Worm (Caenorhabditis elegans) whole organism, L1 larva: ENCODE measurements around the gene clec-88.
A peak's percentile ranks its signal among the peaks of the same experiment; 100 is the strongest.

Experiments
- C16A3.4 ChIP-seq: fragments of 150-350 bp; optimal IDR thresholded peaks from 2 replicates; lab custom pipeline; 2014; ENCODE audit warnings: missing biosample characterization, missing genetic modification characterization
- F16B12.6 ChIP-seq: fragments of 150-350 bp; optimal IDR thresholded peaks from 2 replicates; lab custom pipeline; 2014; ENCODE audit warnings: missing biosample characterization, missing genetic modification characterization
- Y116A8C.19 ChIP-seq: sonication (generic microtip); optimal IDR thresholded peaks from 2 replicates; lab custom pipeline; 2016; ENCODE audit warnings: missing compliant biosample characterization, missing genetic modification characterization, borderline replicate concordance
- aha-1 ChIP-seq: fragments of 150-350 bp; optimal IDR thresholded peaks from 2 replicates; lab custom pipeline; 2014; ENCODE audit warnings: missing biosample characterization, missing genetic modification characterization
- alr-1 ChIP-seq: fragments of 200-800 bp; sonication (Bioruptor generic); optimal IDR thresholded peaks from 2 replicates; lab custom pipeline; 2018; ENCODE audit warnings: borderline replicate concordance, mild to moderate bottlenecking, missing genetic modification characterization, missing compliant biosample characterization
- ceh-63 ChIP-seq: fragments of 200-800 bp; sonication (Bioruptor generic); optimal IDR thresholded peaks from 2 replicates; lab custom pipeline; 2018; ENCODE audit warnings: mild to moderate bottlenecking, missing genetic modification characterization, missing compliant biosample characterization
- ceh-82 ChIP-seq, 3 experiments: fragments of 150-350 bp in 1 of 3; sonication (generic microtip) in 2 of 3; optimal IDR thresholded peaks; 2 replicates each; lab custom pipeline; 2014 to 2017; ENCODE audit warnings: missing biosample characterization in 3 of 3, missing genetic modification characterization in 3 of 3
- dsc-1 ChIP-seq: sonication (generic microtip); optimal IDR thresholded peaks from 2 replicates; lab custom pipeline; 2016; ENCODE audit warnings: mild to moderate bottlenecking, missing genetic modification characterization, missing compliant biosample characterization
- efl-1 ChIP-seq, 4 experiments: fragments of 150-350 bp; optimal IDR thresholded peaks in 3 of 4; peaks in 1 of 4; 1 replicate in 1 of 4; 2 replicates in 3 of 4; lab custom pipeline; 2014; ENCODE audit warnings: missing biosample characterization in 2 of 4, missing genetic modification characterization in 2 of 4, missing genetic modification reagents in 2 of 4
- efl-3 ChIP-seq: fragments of 200-800 bp; sonication (Bioruptor generic); optimal IDR thresholded peaks from 2 replicates; lab custom pipeline; 2018; ENCODE audit warnings: mild to moderate bottlenecking, missing genetic modification characterization, missing compliant biosample characterization
- egl-27 ChIP-seq, 2 experiments: fragments of 150-350 bp in 1 of 2; sonication (generic microtip); optimal IDR thresholded peaks; 3 replicates each; lab custom pipeline; 2017 to 2018; ENCODE audit warnings: missing biosample characterization in 2 of 2, missing genetic modification characterization in 2 of 2, missing genetic modification reagents in 2 of 2
- elt-3 ChIP-seq, 6 experiments: fragments of 150-350 bp in 1 of 6; sonication (generic microtip); optimal IDR thresholded peaks; 2 replicates each; lab custom pipeline; 2017 to 2018; ENCODE audit warnings: missing biosample characterization in 6 of 6, missing genetic modification characterization in 6 of 6, inconsistent platforms in 1 of 6
- ets-5 ChIP-seq: fragments of 200-800 bp; sonication (Bioruptor generic); IDR thresholded peaks from 2 replicates; pipeline ENCODE4 v1.3.6; 2022; ENCODE audit warnings: missing genetic modification characterization, missing compliant biosample characterization
- fkh-10 ChIP-seq: sonication (generic microtip); optimal IDR thresholded peaks from 2 replicates; lab custom pipeline; 2017; ENCODE audit warnings: missing biosample characterization, missing genetic modification reagents, missing genetic modification characterization
- fkh-4 ChIP-seq: sonication (generic microtip); optimal IDR thresholded peaks from 2 replicates; lab custom pipeline; 2016; ENCODE audit warnings: missing compliant biosample characterization, missing genetic modification characterization, borderline replicate concordance
- fkh-8 ChIP-seq: sonication (generic microtip); optimal IDR thresholded peaks from 2 replicates; lab custom pipeline; 2016; ENCODE audit warnings: mild to moderate bottlenecking, missing genetic modification characterization, missing compliant biosample characterization
- hlh-17 ChIP-seq: fragments of 200-800 bp; sonication (Bioruptor generic); optimal IDR thresholded peaks from 2 replicates; lab custom pipeline; 2018; ENCODE audit warnings: missing genetic modification characterization, mild to moderate bottlenecking, missing compliant biosample characterization, moderate library complexity, borderline replicate concordance
- hlh-4 ChIP-seq: sonication (generic microtip); optimal IDR thresholded peaks from 2 replicates; lab custom pipeline; 2016; ENCODE audit warnings: mild to moderate bottlenecking, missing genetic modification characterization, missing compliant biosample characterization
- irx-1 ChIP-seq: sonication (generic microtip); optimal IDR thresholded peaks from 2 replicates; lab custom pipeline; 2016; ENCODE audit warnings: missing genetic modification characterization, missing compliant biosample characterization
- isw-1 ChIP-seq: fragments of 200-800 bp; sonication (Bioruptor generic); IDR thresholded peaks from 2 replicates; pipeline ENCODE4 v1.3.6; 2022; ENCODE audit warnings: missing genetic modification characterization, missing compliant biosample characterization
- lin-13 ChIP-seq: fragments of 150-350 bp; optimal IDR thresholded peaks from 2 replicates; lab custom pipeline; 2014; ENCODE audit warnings: missing biosample characterization, missing genetic modification reagents, missing genetic modification characterization
- lin-14 ChIP-seq: fragments of 200-800 bp; sonication (Bioruptor generic); optimal IDR thresholded peaks from 2 replicates; lab custom pipeline; 2018; ENCODE audit warnings: mild to moderate bottlenecking, missing genetic modification characterization, moderate library complexity, missing compliant biosample characterization
- lin-15B ChIP-seq: fragments of 150-350 bp; sonication (generic microtip); optimal IDR thresholded peaks from 3 replicates; lab custom pipeline; 2014; ENCODE audit warnings: missing biosample characterization, missing genetic modification characterization
- lin-35 ChIP-seq, 2 experiments: fragments of 150-350 bp; optimal IDR thresholded peaks; 2 replicates each; lab custom pipeline; 2014; ENCODE audit warnings: missing biosample characterization in 2 of 2, missing genetic modification characterization in 2 of 2, missing genetic modification reagents in 2 of 2
- lir-3 ChIP-seq: sonication (generic microtip); optimal IDR thresholded peaks from 2 replicates; lab custom pipeline; 2016; ENCODE audit warnings: mild to moderate bottlenecking, missing genetic modification characterization, moderate library complexity, missing compliant biosample characterization; ENCODE audit not compliant: poor library complexity
- lsy-2 ChIP-seq, 2 experiments: fragments of 150-350 bp; optimal IDR thresholded peaks; 2 replicates each; lab custom pipeline; 2014; ENCODE audit warnings: missing biosample characterization in 2 of 2, missing genetic modification characterization in 2 of 2
- mab-9 ChIP-seq: fragments of 200-800 bp; sonication (Bioruptor generic); IDR thresholded peaks from 2 replicates; pipeline ENCODE4 v1.3.6; 2022; ENCODE audit warnings: missing genetic modification reagents, missing genetic modification characterization, missing compliant biosample characterization
- nhr-11 ChIP-seq: fragments of 150-350 bp; optimal IDR thresholded peaks from 2 replicates; lab custom pipeline; 2014; ENCODE audit warnings: missing biosample characterization, missing genetic modification characterization
- nhr-19 ChIP-seq: fragments of 200-800 bp; sonication (Bioruptor generic); conservative IDR thresholded peaks from 2 replicates; pipeline ENCODE4 v1.3.6; 2022; ENCODE audit warnings: missing genetic modification characterization, missing compliant biosample characterization
- nhr-237 ChIP-seq: fragments of 150-350 bp; optimal IDR thresholded peaks from 2 replicates; lab custom pipeline; 2014; ENCODE audit warnings: missing biosample characterization, missing genetic modification characterization
- nhr-47 ChIP-seq: sonication (generic microtip); optimal IDR thresholded peaks from 2 replicates; lab custom pipeline; 2016; ENCODE audit warnings: mild to moderate bottlenecking, missing genetic modification characterization, moderate library complexity, missing compliant biosample characterization
- nhr-71 ChIP-seq: sonication (generic microtip); optimal IDR thresholded peaks from 2 replicates; lab custom pipeline; 2016; ENCODE audit warnings: mild to moderate bottlenecking, missing genetic modification characterization, moderate library complexity, missing compliant biosample characterization
- nhr-76 ChIP-seq: sonication (generic microtip); optimal IDR thresholded peaks from 2 replicates; lab custom pipeline; 2017; ENCODE audit warnings: missing biosample characterization, missing genetic modification characterization
- nhr-77 ChIP-seq: fragments of 150-350 bp; optimal IDR thresholded peaks from 2 replicates; lab custom pipeline; 2014; ENCODE audit warnings: missing biosample characterization, missing genetic modification characterization
- nhr-84 ChIP-seq: sonication (generic microtip); optimal IDR thresholded peaks from 2 replicates; lab custom pipeline; 2017; ENCODE audit warnings: missing biosample characterization, missing genetic modification characterization
- nhr-85 ChIP-seq: sonication (generic microtip); peaks from one replicate; lab custom pipeline; 2016; ENCODE audit warnings: missing genetic modification characterization, inconsistent platforms, missing compliant biosample characterization
- nhr-90 ChIP-seq: sonication (generic microtip); optimal IDR thresholded peaks from 2 replicates; lab custom pipeline; 2016; ENCODE audit warnings: mild to moderate bottlenecking, missing genetic modification characterization, missing compliant biosample characterization; ENCODE audit not compliant: poor library complexity
- pqm-1 ChIP-seq: sonication (generic microtip); optimal IDR thresholded peaks from 3 replicates; lab custom pipeline; 2017; ENCODE audit warnings: missing biosample characterization, missing genetic modification characterization
- rnt-1 ChIP-seq: sonication (generic microtip); optimal IDR thresholded peaks from 2 replicates; lab custom pipeline; 2016; ENCODE audit warnings: mild to moderate bottlenecking, missing genetic modification characterization, moderate library complexity, missing compliant biosample characterization
- skn-1 ChIP-seq: fragments of 150-350 bp; optimal IDR thresholded peaks from 2 replicates; lab custom pipeline; 2014; ENCODE audit warnings: missing biosample characterization, missing genetic modification characterization
- snpc-4 ChIP-seq: fragments of 150-350 bp; optimal IDR thresholded peaks from 2 replicates; lab custom pipeline; 2014; ENCODE audit warnings: missing biosample characterization, missing genetic modification characterization
- sox-4 ChIP-seq: sonication (generic microtip); optimal IDR thresholded peaks from 2 replicates; lab custom pipeline; 2016; ENCODE audit warnings: missing genetic modification characterization, missing compliant biosample characterization
- sptf-1 ChIP-seq: fragments of 150-350 bp; optimal IDR thresholded peaks from 2 replicates; lab custom pipeline; 2014; ENCODE audit warnings: missing biosample characterization, missing genetic modification characterization
- tbx-2 ChIP-seq: sonication (generic microtip); optimal IDR thresholded peaks from 2 replicates; lab custom pipeline; 2016; ENCODE audit warnings: missing genetic modification characterization, missing compliant biosample characterization
- unc-130 ChIP-seq: fragments of 150-350 bp; optimal IDR thresholded peaks from 2 replicates; lab custom pipeline; 2017; ENCODE audit warnings: missing biosample characterization, missing genetic modification characterization, inconsistent platforms
- unc-86 ChIP-seq: sonication (generic microtip); optimal IDR thresholded peaks from 2 replicates; lab custom pipeline; 2016; ENCODE audit warnings: missing genetic modification characterization, missing compliant biosample characterization
- unc-98 ChIP-seq: fragments of 200-800 bp; sonication (Bioruptor generic); IDR thresholded peaks from 2 replicates; pipeline ENCODE4 v1.3.6; 2022; ENCODE audit warnings: missing genetic modification characterization, missing compliant biosample characterization
- vab-15 ChIP-seq: sonication (generic microtip); optimal IDR thresholded peaks from 2 replicates; lab custom pipeline; 2017; ENCODE audit warnings: missing genotype, mild to moderate bottlenecking, missing genetic modification characterization, missing compliant biosample characterization
- xbp-1 ChIP-seq: sonication (generic microtip); optimal IDR thresholded peaks from 2 replicates; lab custom pipeline; 2016; ENCODE audit warnings: missing genetic modification characterization, missing compliant biosample characterization
- zip-4 ChIP-seq: fragments of 200-800 bp; sonication (Bioruptor generic); optimal IDR thresholded peaks from 2 replicates; lab custom pipeline; 2018; ENCODE audit warnings: mild to moderate bottlenecking, missing genetic modification characterization, moderate library complexity, missing compliant biosample characterization
- ztf-11 ChIP-seq, 2 experiments: sonication (generic microtip); optimal IDR thresholded peaks; 2 replicates each; lab custom pipeline; 2016 to 2017; ENCODE audit warnings: missing genetic modification characterization in 2 of 2, missing biosample characterization in 1 of 2, missing compliant biosample characterization in 1 of 2
- ztf-4 ChIP-seq: fragments of 150-350 bp; optimal IDR thresholded peaks from 2 replicates; lab custom pipeline; 2014; ENCODE audit warnings: missing biosample characterization, missing genetic modification characterization

clec-88 gene

DNA sequence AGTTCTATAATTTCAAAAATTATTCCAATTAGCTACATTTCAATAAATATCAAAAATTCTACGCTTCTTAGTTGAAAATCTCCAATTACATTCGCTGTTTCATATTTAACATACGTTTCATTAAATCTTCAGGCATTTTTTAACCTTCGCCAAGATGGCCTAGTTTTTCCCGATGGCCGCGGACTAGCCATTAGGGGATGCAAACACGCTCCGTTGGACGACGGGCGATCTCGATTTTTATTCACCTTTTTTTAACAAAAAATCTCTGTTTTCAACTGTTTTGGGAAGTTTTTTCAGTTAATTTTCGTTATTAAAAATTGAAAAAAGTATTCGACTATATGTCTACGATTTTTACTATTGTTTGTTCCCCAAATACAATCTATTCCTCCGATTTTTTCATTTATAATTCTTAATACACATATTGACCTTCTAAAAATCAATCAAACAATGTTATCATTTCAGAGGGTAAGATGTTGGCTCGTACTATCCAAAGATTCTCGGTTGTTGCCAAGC lies 17.7 kb downstream of the clec-88 start, which contains the start of gene F58F12.1:
Gene F58F12.1, plus strand, starts transcription at position 463 of the 513 bp plus-strand sequence.
- TF ChIP-seq unc-130 (peak; percentile 55), C16A3.4 (tag; lab: Kevin White, UChicago) (peak; percentile 78), nhr-11 (tag; lab: Kevin White, UChicago) (no peak), elt-3 (tag; optimal IDR thresholded peaks at IDR 0.05; lab: Kevin White, UChicago) (peak in 1 of 6 experiments; percentile 21), sptf-1 (tag; lab: Kevin White, UChicago) (no peak), xbp-1 (tag; lab: Kevin White, UChicago) (peak; percentile 75), sox-4 (tag; lab: Kevin White, UChicago) (peak; percentile 41), dsc-1 (tag; lab: Kevin White, UChicago) (peak; percentile 35), lir-3 (peak; percentile 87), zip-4 (no peak), efl-3 (GFP tag; lab: Kevin White, UChicago) (no peak), aha-1 (tag; lab: Kevin White, UChicago) (no peak), nhr-237 (tag; lab: Kevin White, UChicago) (no peak), ceh-82 (tag; optimal IDR thresholded peaks at IDR 0.05; lab: Kevin White, UChicago) (peak in 2 of 3 experiments; percentile 39 to 70), tbx-2 (tag; lab: Kevin White, UChicago) (peak; percentile 78), nhr-47 (tag; lab: Kevin White, UChicago) (peak; percentile 72), ets-5 (GFP tag; lab: Robert Waterston, UW) (no peak), egl-27 (tag; optimal IDR thresholded peaks at IDR 0.05; lab: Kevin White, UChicago) (no peak), ceh-63 (GFP tag; lab: Kevin White, UChicago) (no peak), hlh-17 (GFP tag; lab: Kevin White, UChicago) (no peak), alr-1 (tag; lab: Kevin White, UChicago) (no peak), nhr-77 (tag; lab: Kevin White, UChicago) (no peak), nhr-90 (tag; lab: Kevin White, UChicago) (peak; percentile 51), fkh-8 (tag; lab: Kevin White, UChicago) (peak; percentile 56), vab-15 (tag; lab: Kevin White, UChicago) (no peak), irx-1 (tag; lab: Kevin White, UChicago) (peak; percentile 73), lin-15B (tag; lab: Kevin White, UChicago) (peak; percentile 87), lin-14 (GFP tag; lab: Kevin White, UChicago) (peak; percentile 73), nhr-84 (tag; lab: Kevin White, UChicago) (no peak), mab-9 (GFP tag; lab: Robert Waterston, UW) (no peak), nhr-71 (tag; lab: Kevin White, UChicago) (peak; percentile 72), skn-1 (tag; lab: Kevin White, UChicago) (no peak), nhr-85 (tag; lab: Kevin White, UChicago) (peak; percentile 87), fkh-10 (GFP tag; lab: Kevin White, UChicago) (no peak), pqm-1 (tag; lab: Kevin White, UChicago) (no peak), Y116A8C.19 (no peak), lsy-2 (tag; optimal IDR thresholded peaks at IDR 0.05; lab: Kevin White, UChicago) (peak; percentile 56 to 79), efl-1 (optimal IDR thresholded peaks at IDR 0.05; lab: Kevin White, UChicago) (peak; percentile 66 to 73), efl-1 (GFP tag; optimal IDR thresholded peaks at IDR 0.05 in 1 of 2; lab: Kevin White, UChicago) (peak; percentile 61 to 94), rnt-1 (tag; lab: Kevin White, UChicago) (peak; percentile 95), isw-1 (GFP tag; lab: Robert Waterston, UW) (peak; percentile 70), lin-13 (GFP tag; lab: Kevin White, UChicago) (peak; percentile 50), lin-35 (GFP tag; optimal IDR thresholded peaks at IDR 0.05; lab: Kevin White, UChicago) (peak; percentile 68 to 74), F16B12.6 (peak; percentile 22), ztf-4 (tag; lab: Kevin White, UChicago) (no peak), fkh-4 (no peak), snpc-4 (tag; lab: Kevin White, UChicago) (peak; percentile 64), unc-98 (peak; percentile 56), ztf-11 (tag; optimal IDR thresholded peaks at IDR 0.05; lab: Kevin White, UChicago) (peak in 1 of 2 experiments; percentile 51), nhr-19 (GFP tag; lab: Robert Waterston, UW) (peak; percentile 46), hlh-4 (no peak), nhr-76 (no peak), unc-86 (tag; lab: Kevin White, UChicago) (peak; percentile 3)
